Fruit fly (Drosophila melanogaster): ENCODE results near the gene CG13731.
A peak's percentile ranks its signal among the peaks of the same experiment; 100 is the strongest.

CG13731 gene

DNA sequence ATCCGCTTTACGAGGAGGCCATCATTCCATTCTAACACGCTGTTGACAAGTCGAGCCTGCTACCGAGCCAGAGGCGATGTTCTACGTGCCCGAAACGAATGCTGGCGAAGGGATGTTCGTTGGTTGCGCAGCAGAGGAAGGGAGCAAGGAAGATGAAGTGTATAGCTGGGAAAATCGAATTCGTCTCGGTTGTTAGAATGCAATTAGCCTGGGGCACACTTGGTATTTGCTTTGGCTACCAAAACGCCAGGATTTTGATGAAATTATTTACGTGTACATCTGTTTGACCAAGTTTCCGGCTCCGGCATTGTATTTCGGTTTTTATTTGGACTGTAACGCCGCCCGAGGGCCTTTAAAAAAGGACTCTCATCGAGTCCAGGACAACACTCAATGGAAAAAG lies 31.3 kb downstream of the CG13731 start:
- no peak for TF ChIP-seq usp (GFP tag; optimal IDR thresholded peaks at IDR 0.05)
- TF ChIP-seq CG32264 (GFP tag; optimal IDR thresholded peaks at IDR 0.05) = no peak
- TF ChIP-seq CG9705 (GFP tag; optimal IDR thresholded peaks at IDR 0.05) = no peak
- TF ChIP-seq psq (GFP tag; optimal IDR thresholded peaks at IDR 0.05) = no peak
- TF ChIP-seq brk (GFP tag; optimal IDR thresholded peaks at IDR 0.05) = no peak
- no peak for TF ChIP-seq Myc (optimal IDR thresholded peaks at IDR 0.05)
- no peak for TF ChIP-seq pan (optimal IDR thresholded peaks at IDR 0.05)
- TF ChIP-seq Sp1 (GFP tag; optimal IDR thresholded peaks at IDR 0.05) = no peak
- no peak for TF ChIP-seq HLH106 (tag; optimal IDR thresholded peaks at IDR 0.05)
- TF ChIP-seq ey (GFP tag; optimal IDR thresholded peaks at IDR 0.05) = no peak
- no peak for TF ChIP-seq Hr83 (GFP tag; optimal IDR thresholded peaks at IDR 0.05; ENCODE audit: poor library complexity, severe bottlenecking)
- no peak for TF ChIP-seq Hnf4 (GFP tag; optimal IDR thresholded peaks at IDR 0.05)
- TF ChIP-seq CrebA (GFP tag; optimal IDR thresholded peaks at IDR 0.05; ENCODE audit: borderline replicate concordance) = no peak
- TF ChIP-seq Dfd (GFP tag; optimal IDR thresholded peaks at IDR 0.05) = no peak
- no peak for TF ChIP-seq OdsH (GFP tag; optimal IDR thresholded peaks at IDR 0.05)
- TF ChIP-seq h (GFP tag; optimal IDR thresholded peaks at IDR 0.05) = no peak
- TF ChIP-seq Jra (GFP tag; optimal IDR thresholded peaks at IDR 0.05) = no peak
- TF ChIP-seq lola (GFP tag; optimal IDR thresholded peaks at IDR 0.05) = no peak
- no peak for TF ChIP-seq foxo (GFP tag; optimal IDR thresholded peaks at IDR 0.05)

DNA sequence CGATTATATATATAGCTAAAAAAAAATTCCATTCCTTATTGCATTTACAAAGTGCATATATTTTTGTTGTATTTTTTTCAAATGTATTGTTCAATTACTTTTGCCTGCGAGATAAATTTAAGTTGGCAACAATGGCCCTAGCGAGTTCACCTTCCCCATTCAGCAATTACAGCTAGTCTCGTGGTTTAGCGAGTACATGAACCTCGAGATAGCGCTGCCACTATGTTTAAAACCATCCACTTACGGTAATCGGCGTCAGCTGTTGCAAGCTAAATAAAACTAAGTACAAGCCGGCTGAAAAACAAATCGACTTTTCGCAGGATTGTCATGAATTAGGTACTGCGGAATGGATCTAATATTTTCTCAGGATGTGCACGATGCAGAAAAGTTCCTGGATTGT lies 35.9 kb downstream of the CG13731 start:
- peak; percentile 74 for TF ChIP-seq Myc (optimal IDR thresholded peaks at IDR 0.05)
- peak; percentile 40 for TF ChIP-seq fru (GFP tag; optimal IDR thresholded peaks at IDR 0.05)
- TF ChIP-seq Hr78 (GFP tag; optimal IDR thresholded peaks at IDR 0.05) = no peak
- TF ChIP-seq rgr (GFP tag; optimal IDR thresholded peaks at IDR 0.05) = peak; percentile 28
- no peak for TF ChIP-seq foxo (GFP tag; optimal IDR thresholded peaks at IDR 0.05)

DNA sequence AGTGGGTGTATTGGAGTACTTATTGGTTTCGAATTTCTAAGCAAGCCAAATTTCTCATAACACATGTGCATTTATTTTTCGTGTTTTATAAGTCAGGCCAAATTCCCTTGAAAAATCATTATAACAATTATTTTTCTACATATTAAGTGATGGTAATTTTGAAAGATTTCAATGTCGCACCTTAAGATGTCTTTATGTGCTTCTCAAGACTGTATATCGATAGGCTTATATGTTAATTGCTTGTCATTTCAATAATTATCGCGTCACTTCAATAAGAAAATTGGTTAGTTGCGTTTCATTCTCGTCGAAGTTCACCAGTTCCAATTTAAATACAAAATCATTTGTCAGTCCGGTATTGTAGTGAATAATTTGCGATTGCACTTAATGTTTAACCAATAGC lies 37.2 kb downstream of the CG13731 start, which contains the start of gene CG7692:
Gene CG7692, plus strand, starts transcription at position 301 of the 400 bp plus-strand sequence.
- TF ChIP-seq Hnf4 (GFP tag; optimal IDR thresholded peaks at IDR 0.05) = no peak
- TF ChIP-seq sv (GFP tag; optimal IDR thresholded peaks at IDR 0.05) = no peak
- TF ChIP-seq ey (GFP tag; optimal IDR thresholded peaks at IDR 0.05) = no peak
- TF ChIP-seq Mio (GFP tag; optimal IDR thresholded peaks at IDR 0.05) = no peak
- TF ChIP-seq Hr83 (GFP tag; optimal IDR thresholded peaks at IDR 0.05; ENCODE audit: poor library complexity, severe bottlenecking) = no peak
- no peak for TF ChIP-seq br (GFP tag; optimal IDR thresholded peaks at IDR 0.05)
- TF ChIP-seq CrebA (GFP tag; optimal IDR thresholded peaks at IDR 0.05; ENCODE audit: borderline replicate concordance) = no peak
- no peak for TF ChIP-seq usp (GFP tag; optimal IDR thresholded peaks at IDR 0.05)

DNA sequence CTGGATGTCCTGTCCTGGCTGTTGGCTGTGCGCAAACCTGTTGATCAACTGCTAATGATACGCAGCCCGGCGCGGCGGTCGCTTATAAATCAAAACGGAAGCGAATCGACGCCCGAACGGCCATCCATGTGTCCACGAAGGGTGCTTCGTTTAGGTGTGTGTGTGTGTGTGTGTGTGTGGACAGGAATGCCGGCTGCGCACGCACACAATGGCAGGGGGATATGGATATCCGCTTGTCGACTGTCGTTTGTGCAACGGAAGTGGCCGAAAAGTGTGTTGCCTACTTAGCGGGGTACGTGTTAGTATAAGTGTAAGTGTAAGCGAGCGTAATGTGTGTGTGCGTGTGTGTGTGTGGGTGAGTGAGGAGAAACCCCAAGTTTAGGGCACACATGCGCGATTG lies 39.2 kb downstream of the CG13731 start, which contains the start of gene Mip:
Gene Mip, minus strand, starts transcription at position 63 of the 400 bp plus-strand sequence.
- TF ChIP-seq sv (GFP tag; optimal IDR thresholded peaks at IDR 0.05) = no peak
- TF ChIP-seq Dfd (GFP tag; optimal IDR thresholded peaks at IDR 0.05) = peak; percentile 51

dm6 chr3L:17346393-17346792 lies 42.4 kb downstream of the CG13731 start:
- TF ChIP-seq CrebA (GFP tag; optimal IDR thresholded peaks at IDR 0.05; ENCODE audit: borderline replicate concordance) = no peak
- TF ChIP-seq Hr83 (GFP tag; optimal IDR thresholded peaks at IDR 0.05; ENCODE audit: poor library complexity, severe bottlenecking) = no peak
- TF ChIP-seq Sp1 (GFP tag; optimal IDR thresholded peaks at IDR 0.05) = no peak
- no peak for TF ChIP-seq fru (GFP tag; optimal IDR thresholded peaks at IDR 0.05)
- TF ChIP-seq CG32264 (GFP tag; optimal IDR thresholded peaks at IDR 0.05) = no peak
- TF ChIP-seq Vsx2 (GFP tag; optimal IDR thresholded peaks at IDR 0.05; ENCODE audit: partially characterized antibody) = no peak
- TF ChIP-seq Abd-B (GFP tag; optimal IDR thresholded peaks at IDR 0.05) = no peak
- TF ChIP-seq sage (GFP tag; optimal IDR thresholded peaks at IDR 0.05) = no peak
- TF ChIP-seq h (GFP tag; optimal IDR thresholded peaks at IDR 0.05) = no peak
- TF ChIP-seq psq (GFP tag; optimal IDR thresholded peaks at IDR 0.05) = no peak
- no peak for TF ChIP-seq ey (GFP tag; optimal IDR thresholded peaks at IDR 0.05)
- TF ChIP-seq Hr78 (GFP tag; optimal IDR thresholded peaks at IDR 0.05) = no peak
- no peak for TF ChIP-seq CG9705 (GFP tag; optimal IDR thresholded peaks at IDR 0.05)
- no peak for TF ChIP-seq OdsH (GFP tag; optimal IDR thresholded peaks at IDR 0.05)

- no peak for TF ChIP-seq GATAd (GFP tag; optimal IDR thresholded peaks at IDR 0.05)
- no peak for TF ChIP-seq sv (GFP tag; optimal IDR thresholded peaks at IDR 0.05)
- no peak for TF ChIP-seq Mio (GFP tag; optimal IDR thresholded peaks at IDR 0.05)
- no peak for TF ChIP-seq lola (GFP tag; optimal IDR thresholded peaks at IDR 0.05)
- TF ChIP-seq Jra (GFP tag; optimal IDR thresholded peaks at IDR 0.05) = no peak
- TF ChIP-seq Dif (GFP tag; optimal IDR thresholded peaks at IDR 0.05; ENCODE audit: partially characterized antibody) = no peak
- no peak for TF ChIP-seq Vsx2 (GFP tag; optimal IDR thresholded peaks at IDR 0.05; ENCODE audit: partially characterized antibody)
- TF ChIP-seq psq (GFP tag; optimal IDR thresholded peaks at IDR 0.05) = no peak
Measured at dm6 chr3L:17344596-17344995, 44.2 kb downstream of the CG13731 start, which contains the start of gene brv2. brv2 (minus strand) TSS chr3L:17344696.
